Worm (Caenorhabditis elegans) whole organism, early embryonic: ENCODE results near the gene gck-4.

Source experiments
- B0310.2 ChIP-seq: sonication (generic microtip); optimal IDR thresholded peaks from 2 replicates; lab custom pipeline; 2016; ENCODE audit warnings: mild to moderate bottlenecking, missing genetic modification characterization, missing compliant biosample characterization
- F13C5.2 ChIP-seq: sonication (generic microtip); optimal IDR thresholded peaks from 2 replicates; lab custom pipeline; 2017; ENCODE audit warnings: mild to moderate bottlenecking, missing genetic modification characterization, inconsistent platforms, missing compliant biosample characterization
- aly-1 ChIP-seq: sonication (generic microtip); optimal IDR thresholded peaks from 2 replicates; lab custom pipeline; 2016; ENCODE audit warnings: missing genetic modification characterization, missing compliant biosample characterization
- ama-1 ChIP-seq: fragments of 150-350 bp; optimal IDR thresholded peaks from 2 replicates; lab custom pipeline; 2014
- ceh-13 ChIP-seq: fragments of 200-800 bp; sonication (Bioruptor generic); optimal IDR thresholded peaks from 2 replicates; lab custom pipeline; 2018; ENCODE audit warnings: mild to moderate bottlenecking, missing genetic modification characterization, missing compliant biosample characterization
- ceh-36 ChIP-seq: sonication (generic microtip); optimal IDR thresholded peaks from 2 replicates; lab custom pipeline; 2016; ENCODE audit warnings: missing genetic modification characterization, inconsistent platforms, missing compliant biosample characterization
- ets-7 ChIP-seq: sonication (generic microtip); optimal IDR thresholded peaks from 2 replicates; lab custom pipeline; 2016; ENCODE audit warnings: missing genotype, missing genetic modification characterization, missing compliant biosample characterization
- flt-1 ChIP-seq: fragments of 200-800 bp; sonication (Bioruptor generic); IDR thresholded peaks from 2 replicates; pipeline ENCODE4 v1.3.6; 2022; ENCODE audit warnings: missing genetic modification characterization, missing compliant biosample characterization
- hmbx-1 ChIP-seq: sonication (generic microtip); optimal IDR thresholded peaks from 2 replicates; lab custom pipeline; 2016; ENCODE audit warnings: mild to moderate bottlenecking, missing genetic modification characterization, missing compliant biosample characterization
- hmg-4 ChIP-seq: fragments of 200-800 bp; sonication (Bioruptor generic); optimal IDR thresholded peaks from 2 replicates; lab custom pipeline; 2018; ENCODE audit warnings: mild to moderate bottlenecking, missing genetic modification characterization, missing compliant biosample characterization
- hnd-1 ChIP-seq: sonication (generic microtip); optimal IDR thresholded peaks from 2 replicates; lab custom pipeline; 2016; ENCODE audit warnings: missing genetic modification characterization, missing compliant biosample characterization
- pes-1 ChIP-seq: fragments of 200-800 bp; sonication (Bioruptor generic); IDR thresholded peaks from 2 replicates; pipeline ENCODE4 v1.3.6; 2022; ENCODE audit warnings: missing genetic modification reagents, missing genetic modification characterization, missing compliant biosample characterization
- scrt-1 ChIP-seq: fragments of 200-800 bp; sonication (Bioruptor generic); IDR thresholded peaks from 2 replicates; pipeline ENCODE4 v1.3.6; 2022; ENCODE audit warnings: missing genetic modification characterization, missing compliant biosample characterization
- sea-1 ChIP-seq: fragments of 200-800 bp; sonication (Bioruptor generic); conservative IDR thresholded peaks from 2 replicates; pipeline ENCODE4 v1.3.6; 2022; ENCODE audit warnings: missing genetic modification characterization, missing compliant biosample characterization
- tbx-11 ChIP-seq: fragments of 200-800 bp; sonication (Bioruptor generic); IDR thresholded peaks from 2 replicates; pipeline ENCODE4 v1.3.6; 2022; ENCODE audit warnings: missing genetic modification characterization, missing compliant biosample characterization
- tbx-37 ChIP-seq: fragments of 200-800 bp; sonication (Bioruptor generic); conservative IDR thresholded peaks from 2 replicates; pipeline ENCODE4 v1.3.6; 2022; ENCODE audit warnings: missing genetic modification reagents, missing genetic modification characterization, missing compliant biosample characterization
- tra-4 ChIP-seq: sonication (generic microtip); optimal IDR thresholded peaks from 2 replicates; lab custom pipeline; 2017; ENCODE audit warnings: missing genetic modification characterization, missing compliant biosample characterization

The gck-4 gene

ce11 chrX:13712992-13713391 lies 36.0 kb downstream of the gck-4 start:
- TF ChIP-seq hnd-1 (tag; lab: Kevin White, UChicago) (no peak), sea-1 (GFP tag; lab: Robert Waterston, UW) (no peak), pes-1 (GFP tag; lab: Robert Waterston, UW) (no peak), tra-4 (tag; lab: Kevin White, UChicago) (no peak), tbx-37 (GFP tag; lab: Robert Waterston, UW) (no peak), tbx-11 (GFP tag; lab: Robert Waterston, UW) (no peak), ceh-13 (GFP tag; lab: Kevin White, UChicago) (no peak), ama-1 (lab: Kevin White, UChicago) (no peak), ets-7 (tag; lab: Kevin White, UChicago) (no peak), flt-1 (GFP tag; lab: Robert Waterston, UW) (no peak), ceh-36 (tag; lab: Kevin White, UChicago) (no peak)

ce11 chrX:13713857-13714256 lies 36.9 kb downstream of the gck-4 start, which contains the start of gene K11E4.1:
TSS of gene K11E4.1 (plus strand) at chrX:13714157.
- TF ChIP-seq ets-7 (tag; lab: Kevin White, UChicago): no peak
- TF ChIP-seq ama-1 (lab: Kevin White, UChicago): no peak
- no peak for TF ChIP-seq hnd-1 (tag; lab: Kevin White, UChicago)
- no peak for TF ChIP-seq tbx-37 (GFP tag; lab: Robert Waterston, UW)
- no peak for TF ChIP-seq scrt-1 (GFP tag; lab: Robert Waterston, UW)
- no peak for TF ChIP-seq B0310.2 (tag; lab: Kevin White, UChicago)
- no peak for TF ChIP-seq tra-4 (tag; lab: Kevin White, UChicago)
- no peak for TF ChIP-seq F13C5.2 (tag; lab: Kevin White, UChicago)
- no peak for TF ChIP-seq flt-1 (GFP tag; lab: Robert Waterston, UW)
- TF ChIP-seq aly-1 (tag; lab: Kevin White, UChicago): no peak
- no peak for TF ChIP-seq ceh-36 (tag; lab: Kevin White, UChicago)
- TF ChIP-seq tbx-11 (GFP tag; lab: Robert Waterston, UW): no peak

- peak; percentile 25 for TF ChIP-seq ceh-36 (tag; lab: Kevin White, UChicago)
- TF ChIP-seq pes-1 (GFP tag; lab: Robert Waterston, UW): peak; percentile 70; the same call in 1 of the 2 replicates
- no peak for TF ChIP-seq aly-1 (tag; lab: Kevin White, UChicago)
- TF ChIP-seq tbx-37 (GFP tag; lab: Robert Waterston, UW): no peak
Measured at ce11 chrX:13714710-13715109, 37.7 kb downstream of the gck-4 start.

- no peak for TF ChIP-seq ama-1 (lab: Kevin White, UChicago)
- TF ChIP-seq sea-1 (GFP tag; lab: Robert Waterston, UW): 0 out of 2 replicates have a peak, but pooled peaks have one; percentile 22
- TF ChIP-seq tra-4 (tag; lab: Kevin White, UChicago): no peak
- TF ChIP-seq pes-1 (GFP tag; lab: Robert Waterston, UW): no peak; the same call in none of the 2 replicates
- no peak for TF ChIP-seq ceh-36 (tag; lab: Kevin White, UChicago)
- no peak for TF ChIP-seq tbx-37 (GFP tag; lab: Robert Waterston, UW)
- no peak for TF ChIP-seq ets-7 (tag; lab: Kevin White, UChicago)
- peak; percentile 61; the same call in 1 of the 2 replicates for TF ChIP-seq scrt-1 (GFP tag; lab: Robert Waterston, UW)
Measured at ce11 chrX:13716313-13716712, 39.3 kb downstream of the gck-4 start.

ce11 chrX:13717053-13717671 lies 40.2 kb downstream of the gck-4 start, which contains the start of gene shc-3:
TSS of gene shc-3 (plus strand) at chrX:13717536.
- TF ChIP-seq ceh-13 (GFP tag; lab: Kevin White, UChicago): no peak

ce11 chrX:13722821-13723220 lies 45.8 kb downstream of the gck-4 start, which contains the start of gene poml-1:
TSS of gene poml-1 (minus strand) at chrX:13722921.
- no peak for TF ChIP-seq B0310.2 (tag; lab: Kevin White, UChicago)
- TF ChIP-seq scrt-1 (GFP tag; lab: Robert Waterston, UW): no peak
- TF ChIP-seq ceh-13 (GFP tag; lab: Kevin White, UChicago): no peak
- TF ChIP-seq hmbx-1 (tag; lab: Kevin White, UChicago): no peak
- no peak for TF ChIP-seq hmg-4 (GFP tag; lab: Kevin White, UChicago)
- no peak for TF ChIP-seq aly-1 (tag; lab: Kevin White, UChicago)
- no peak for TF ChIP-seq ceh-36 (tag; lab: Kevin White, UChicago)
- no peak for TF ChIP-seq F13C5.2 (tag; lab: Kevin White, UChicago)
- TF ChIP-seq tra-4 (tag; lab: Kevin White, UChicago): no peak
- no peak for TF ChIP-seq sea-1 (GFP tag; lab: Robert Waterston, UW)
- no peak for TF ChIP-seq tbx-11 (GFP tag; lab: Robert Waterston, UW)
- no peak for TF ChIP-seq ama-1 (lab: Kevin White, UChicago)
- no peak for TF ChIP-seq tbx-37 (GFP tag; lab: Robert Waterston, UW)
- TF ChIP-seq flt-1 (GFP tag; lab: Robert Waterston, UW): no peak
- no peak for TF ChIP-seq pes-1 (GFP tag; lab: Robert Waterston, UW)
- TF ChIP-seq ets-7 (tag; lab: Kevin White, UChicago): no peak
- no peak for TF ChIP-seq hnd-1 (tag; lab: Kevin White, UChicago)

- no peak for TF ChIP-seq sea-1 (GFP tag; lab: Robert Waterston, UW)
- no peak for TF ChIP-seq ceh-36 (tag; lab: Kevin White, UChicago)
- no peak for TF ChIP-seq F13C5.2 (tag; lab: Kevin White, UChicago)
- no peak for TF ChIP-seq ets-7 (tag; lab: Kevin White, UChicago)
- TF ChIP-seq B0310.2 (tag; lab: Kevin White, UChicago): no peak
- TF ChIP-seq tra-4 (tag; lab: Kevin White, UChicago): no peak
- no peak for TF ChIP-seq aly-1 (tag; lab: Kevin White, UChicago)
- TF ChIP-seq hmg-4 (GFP tag; lab: Kevin White, UChicago): no peak
- TF ChIP-seq flt-1 (GFP tag; lab: Robert Waterston, UW): no peak
- no peak for TF ChIP-seq scrt-1 (GFP tag; lab: Robert Waterston, UW)
- no peak for TF ChIP-seq hnd-1 (tag; lab: Kevin White, UChicago)
- no peak for TF ChIP-seq ceh-13 (GFP tag; lab: Kevin White, UChicago)
- TF ChIP-seq ama-1 (lab: Kevin White, UChicago): no peak
- no peak for TF ChIP-seq tbx-37 (GFP tag; lab: Robert Waterston, UW)
- TF ChIP-seq tbx-11 (GFP tag; lab: Robert Waterston, UW): no peak
- no peak for TF ChIP-seq hmbx-1 (tag; lab: Kevin White, UChicago)
- no peak for TF ChIP-seq pes-1 (GFP tag; lab: Robert Waterston, UW)
Measured at ce11 chrX:13724364-13724763, 47.4 kb downstream of the gck-4 start, which contains the start of gene K11E4.6. TSS of gene K11E4.6 (plus strand) at chrX:13724664.
